Fruit fly (Drosophila melanogaster) whole organism, embryonic: ENCODE results near the gene DCTN6-p27.

Source experiments
- B-H1 ChIP-seq: fragments of 200-800 bp; sonication (Bioruptor generic); IDR thresholded peaks from 3 replicates; pipeline ENCODE4 v1.3.6; 2022; ENCODE audit warnings: missing biosample characterization, missing genetic modification characterization
- BtbVII ChIP-seq: fragments of 200-800 bp; sonication (Bioruptor generic); optimal IDR thresholded peaks from 3 replicates; lab custom pipeline; 2017; ENCODE audit warnings: missing biosample characterization, mild to moderate bottlenecking, missing genetic modification characterization
- CG11093 ChIP-seq: fragments of 200-800 bp; sonication (Bioruptor generic); IDR thresholded peaks from 3 replicates; pipeline ENCODE4 v1.3.6; 2022; ENCODE audit warnings: missing biosample characterization, missing genetic modification characterization
- CG13123 ChIP-seq: fragments of 200-800 bp; sonication (Bioruptor generic); optimal IDR thresholded peaks from 2 replicates; lab custom pipeline; 2016; ENCODE audit warnings: missing biosample characterization, missing genetic modification characterization
- CG13424 ChIP-seq: fragments of 200-800 bp; sonication (Bioruptor generic); optimal IDR thresholded peaks from 2 replicates; lab custom pipeline; 2019; ENCODE audit warnings: missing biosample characterization, mild to moderate bottlenecking, missing genetic modification characterization, moderate library complexity
- CG14667 ChIP-seq: fragments of 200-800 bp; sonication (Bioruptor generic); IDR thresholded peaks from 2 replicates; pipeline ENCODE4 v1.3.6; 2022; ENCODE audit warnings: missing biosample characterization, missing genetic modification characterization
- CG14965 ChIP-seq: fragments of 200-800 bp; sonication (Bioruptor generic); optimal IDR thresholded peaks from 2 replicates; lab custom pipeline; 2016; ENCODE audit warnings: missing biosample characterization, missing genetic modification characterization, borderline replicate concordance
- CG1603 ChIP-seq: fragments of 200-800 bp; sonication (Bioruptor generic); optimal IDR thresholded peaks from 2 replicates; lab custom pipeline; 2019; ENCODE audit warnings: missing biosample characterization, mild to moderate bottlenecking, missing genetic modification characterization, moderate library complexity
- CG17829 ChIP-seq: fragments of 200-800 bp; optimal IDR thresholded peaks from 2 replicates; lab custom pipeline; 2019; ENCODE audit warnings: missing biosample characterization, mild to moderate bottlenecking, missing genetic modification characterization, moderate library complexity
- CG18011 ChIP-seq: fragments of 200-800 bp; sonication (Bioruptor generic); optimal IDR thresholded peaks from 2 replicates; lab custom pipeline; 2017; ENCODE audit warnings: missing biosample characterization, missing genetic modification characterization, mild to moderate bottlenecking, moderate library complexity, missing genotype
- CG18262 ChIP-seq: fragments of 200-800 bp; optimal IDR thresholded peaks from 3 replicates; lab custom pipeline; 2019; ENCODE audit warnings: missing biosample characterization, mild to moderate bottlenecking, missing genetic modification characterization, moderate library complexity
- CG1832 ChIP-seq: fragments of 200-800 bp; sonication (Bioruptor generic); optimal IDR thresholded peaks from 2 replicates; lab custom pipeline; 2017; ENCODE audit warnings: missing biosample characterization, mild to moderate bottlenecking, missing genetic modification characterization, inconsistent platforms
- CG32532 ChIP-seq: fragments of 200-800 bp; sonication (Bioruptor generic); IDR thresholded peaks from 2 replicates; pipeline ENCODE4 v1.3.6; 2022; ENCODE audit warnings: missing biosample characterization, missing genetic modification characterization
- CG32767 ChIP-seq: fragments of 200-800 bp; sonication (Bioruptor generic); IDR thresholded peaks from 2 replicates; pipeline ENCODE4 v1.3.6; 2022; ENCODE audit warnings: missing biosample characterization, missing genetic modification characterization
- CG4282 ChIP-seq: fragments of 200-800 bp; sonication (Bioruptor generic); optimal IDR thresholded peaks from 2 replicates; lab custom pipeline; 2016; ENCODE audit warnings: missing biosample characterization, missing genetic modification characterization
- CG4854 ChIP-seq: fragments of 200-800 bp; sonication (Bioruptor generic); optimal IDR thresholded peaks from 2 replicates; lab custom pipeline; 2016; ENCODE audit warnings: missing biosample characterization, missing genetic modification characterization, inconsistent platforms
- CG7556 ChIP-seq: fragments of 200-800 bp; sonication (Bioruptor generic); optimal IDR thresholded peaks from 2 replicates; lab custom pipeline; 2017; ENCODE audit warnings: missing biosample characterization, mild to moderate bottlenecking, missing genetic modification characterization
- CG7987 ChIP-seq: fragments of 200-800 bp; sonication (Bioruptor generic); optimal IDR thresholded peaks from 2 replicates; lab custom pipeline; 2018; ENCODE audit warnings: missing biosample characterization, mild to moderate bottlenecking, missing genetic modification characterization, moderate library complexity
- CG8765 ChIP-seq: fragments of 200-800 bp; sonication (Bioruptor generic); IDR thresholded peaks from 2 replicates; pipeline ENCODE4 v1.3.6; 2022; ENCODE audit warnings: missing biosample characterization, missing genetic modification characterization
- CkIIα-i1 ChIP-seq: fragments of 200-800 bp; sonication (Bioruptor generic); IDR thresholded peaks from 2 replicates; pipeline ENCODE4 v1.3.6; 2022; ENCODE audit warnings: missing biosample characterization, missing genetic modification characterization
- CrebB ChIP-seq: fragments of 200-800 bp; sonication (Bioruptor generic); optimal IDR thresholded peaks from 3 replicates; lab custom pipeline; 2018; ENCODE audit warnings: missing biosample characterization, mild to moderate bottlenecking, missing genetic modification characterization
- Dref ChIP-seq: fragments of 200-800 bp; sonication (Bioruptor generic); IDR thresholded peaks from 2 replicates; pipeline ENCODE4 v1.3.6; 2022; ENCODE audit warnings: missing biosample characterization, missing genetic modification characterization
- HLH54F ChIP-seq: fragments of 200-800 bp; sonication (Bioruptor generic); optimal IDR thresholded peaks from 3 replicates; lab custom pipeline; 2016; ENCODE audit warnings: missing biosample characterization, missing genetic modification characterization
- HmgZ ChIP-seq: fragments of 200-800 bp; sonication (Bioruptor generic); optimal IDR thresholded peaks from 2 replicates; lab custom pipeline; 2018; ENCODE audit warnings: missing biosample characterization, mild to moderate bottlenecking, missing genetic modification characterization
- Hmr ChIP-seq: fragments of 200-800 bp; sonication (Bioruptor generic); optimal IDR thresholded peaks from 3 replicates; lab custom pipeline; 2017; ENCODE audit warnings: mild to moderate bottlenecking, missing biosample characterization, missing genetic modification reagents, missing genetic modification characterization
- Hr39 ChIP-seq: fragments of >200 bp; optimal IDR thresholded peaks from 2 replicates; lab custom pipeline; 2017
- Lhr ChIP-seq: fragments of 200-800 bp; sonication (Bioruptor generic); optimal IDR thresholded peaks from 3 replicates; lab custom pipeline; 2017; ENCODE audit warnings: mild to moderate bottlenecking, missing biosample characterization, missing genetic modification reagents, missing genetic modification characterization
- MBD-R2 ChIP-seq: fragments of 200-800 bp; sonication (Bioruptor generic); IDR thresholded peaks from 2 replicates; pipeline ENCODE4 v1.3.6; 2022; ENCODE audit warnings: missing biosample characterization, missing genetic modification characterization
- PHDP ChIP-seq: fragments of 200-800 bp; sonication (Bioruptor generic); optimal IDR thresholded peaks from 3 replicates; lab custom pipeline; 2018; ENCODE audit warnings: missing biosample characterization, mild to moderate bottlenecking, missing genetic modification characterization, moderate library complexity
- Stat92E ChIP-seq, 3 experiments: fragments of >200 bp in 2 of 3; fragments of 200-800 bp in 1 of 3; sonication (Bioruptor generic) in 1 of 3; optimal IDR thresholded peaks; 2 replicates each; lab custom pipeline; 2017 to 2019; ENCODE audit warnings: missing biosample characterization in 3 of 3, missing genetic modification characterization in 3 of 3, mild to moderate bottlenecking in 1 of 3, moderate library complexity in 1 of 3
- amos ChIP-seq: fragments of 200-800 bp; sonication (Bioruptor generic); IDR thresholded peaks from 2 replicates; pipeline ENCODE4 v1.3.6; 2022; ENCODE audit warnings: missing biosample characterization, missing genetic modification characterization; ENCODE audit not compliant: partially characterized antibody
- ap ChIP-seq: fragments of 200-800 bp; sonication (Bioruptor generic); IDR thresholded peaks from 2 replicates; pipeline ENCODE4 v1.3.6; 2022; ENCODE audit warnings: missing biosample characterization, missing genetic modification characterization
- dmrt11E ChIP-seq: fragments of 200-800 bp; sonication (Bioruptor generic); optimal IDR thresholded peaks from 3 replicates; lab custom pipeline; 2018; ENCODE audit warnings: missing biosample characterization, mild to moderate bottlenecking, missing genetic modification characterization, moderate library complexity
- ftz-f1 ChIP-seq: fragments of 200-800 bp; sonication (Bioruptor generic); optimal IDR thresholded peaks from 2 replicates; lab custom pipeline; 2016; ENCODE audit warnings: missing biosample characterization, missing genetic modification characterization
- gro ChIP-seq: fragments of 200-800 bp; sonication (Bioruptor generic); optimal IDR thresholded peaks from 2 replicates; lab custom pipeline; 2016; ENCODE audit warnings: missing biosample characterization, missing genetic modification characterization
- gt ChIP-seq: fragments of 200-800 bp; sonication (Bioruptor generic); IDR thresholded peaks from 2 replicates; pipeline ENCODE4 v1.3.6; 2022; ENCODE audit warnings: missing biosample characterization, missing genetic modification characterization
- lilli ChIP-seq: fragments of 200-800 bp; sonication (Bioruptor generic); optimal IDR thresholded peaks from 3 replicates; lab custom pipeline; 2016; ENCODE audit warnings: missing biosample characterization, missing genetic modification characterization
- lola ChIP-seq, 3 experiments: fragments of >200 bp in 2 of 3; fragments of 200-800 bp in 1 of 3; sonication (Bioruptor generic) in 1 of 3; optimal IDR thresholded peaks; 2 replicates each; lab custom pipeline; 2017 to 2019; ENCODE audit warnings: missing biosample characterization in 3 of 3, missing genetic modification characterization in 3 of 3, mild to moderate bottlenecking in 1 of 3, moderate library complexity in 1 of 3
- luna ChIP-seq: fragments of 200-800 bp; sonication (Bioruptor generic); optimal IDR thresholded peaks from 2 replicates; lab custom pipeline; 2016; ENCODE audit warnings: missing biosample characterization, missing genetic modification characterization
- maf-S ChIP-seq: fragments of 200-800 bp; sonication (Bioruptor generic); optimal IDR thresholded peaks from 2 replicates; lab custom pipeline; 2016; ENCODE audit warnings: missing biosample characterization, missing genetic modification characterization
- prd ChIP-seq, 3 experiments: fragments of >200 bp in 2 of 3; fragments of 200-800 bp in 1 of 3; sonication (Bioruptor generic) in 1 of 3; optimal IDR thresholded peaks in 2 of 3; IDR thresholded peaks in 1 of 3; 2 replicates in 2 of 3; 3 replicates in 1 of 3; pipeline versions ENCODE4 v1.3.6 to Lab custom; 2017 to 2022; ENCODE audit warnings: missing biosample characterization in 1 of 3, missing genetic modification characterization in 1 of 3
- pros ChIP-seq: fragments of 200-800 bp; sonication (Bioruptor generic); optimal IDR thresholded peaks from 3 replicates; lab custom pipeline; 2019; ENCODE audit warnings: missing biosample characterization, mild to moderate bottlenecking, missing genetic modification characterization, moderate library complexity
- psq ChIP-seq: fragments of 200-800 bp; sonication (Bioruptor generic); optimal IDR thresholded peaks from 2 replicates; lab custom pipeline; 2017; ENCODE audit warnings: missing biosample characterization, missing genetic modification characterization
- pzg ChIP-seq: fragments of 200-800 bp; sonication (Bioruptor generic); optimal IDR thresholded peaks from 3 replicates; lab custom pipeline; 2018; ENCODE audit warnings: missing biosample characterization, mild to moderate bottlenecking, missing genetic modification characterization, moderate library complexity
- ranshi ChIP-seq: fragments of 200-800 bp; sonication (Bioruptor generic); IDR thresholded peaks from 2 replicates; pipeline ENCODE4 v1.3.6; 2022; ENCODE audit warnings: missing biosample characterization, missing genetic modification characterization
- ro ChIP-seq: fragments of 200-800 bp; sonication (Bioruptor generic); IDR thresholded peaks from 2 replicates; pipeline ENCODE4 v1.3.6; 2022; ENCODE audit warnings: missing biosample characterization, missing genetic modification characterization
- shn ChIP-seq: fragments of 200-800 bp; sonication (Bioruptor generic); optimal IDR thresholded peaks from 3 replicates; lab custom pipeline; 2016; ENCODE audit warnings: missing biosample characterization, missing genetic modification characterization
- tgo ChIP-seq: fragments of 200-800 bp; sonication (Bioruptor generic); IDR thresholded peaks from 3 replicates; pipeline ENCODE4 v1.3.6; 2022; ENCODE audit warnings: missing biosample characterization, missing genetic modification characterization

Gene DCTN6-p27

DNA sequence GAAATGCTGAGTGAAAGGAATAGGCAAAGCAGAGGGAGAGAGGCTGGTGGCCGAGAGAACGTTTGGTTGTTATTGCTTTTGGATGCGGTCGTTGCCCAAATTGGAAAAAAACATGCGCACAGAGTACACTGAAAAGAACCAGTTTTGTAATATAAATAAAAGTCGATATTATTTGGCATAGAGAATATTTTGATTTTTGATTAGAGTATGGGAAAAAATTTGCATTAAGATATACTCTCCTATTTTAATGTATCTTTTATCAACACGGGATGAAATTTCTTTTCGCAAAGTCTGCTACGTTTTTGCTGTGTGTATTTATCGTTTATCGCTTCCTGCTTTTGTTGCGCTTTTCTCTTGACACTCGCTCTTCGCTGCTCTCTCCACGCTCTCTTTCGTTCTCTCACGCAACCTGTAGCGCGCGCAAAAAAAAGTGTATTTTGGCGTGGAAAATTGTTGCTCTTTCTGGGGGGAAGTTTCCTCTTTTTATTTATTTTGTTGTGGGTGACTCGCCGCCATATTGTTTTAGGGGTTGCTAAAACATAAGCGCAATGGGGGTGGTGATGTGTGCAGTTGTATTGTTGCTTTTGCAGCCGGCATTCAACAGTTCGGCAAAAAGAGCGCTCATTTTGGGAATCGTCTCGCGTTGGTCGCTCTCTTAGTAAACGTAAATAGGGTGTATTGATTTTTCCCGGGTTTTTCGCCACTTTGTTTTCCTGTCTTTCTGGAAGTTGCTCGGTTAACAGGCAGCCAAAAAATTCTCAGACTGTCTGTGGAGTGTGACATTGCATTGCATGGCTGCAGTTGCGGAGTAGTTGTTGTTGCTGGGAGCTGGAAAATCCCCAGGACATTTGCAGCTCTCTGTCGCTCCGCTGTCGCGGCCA lies 33.0 kb downstream of the DCTN6-p27 start (continued):
- TF ChIP-seq gt (GFP tag; lab: Robert Waterston, UW), result peak; percentile 91
- TF ChIP-seq MBD-R2 (GFP tag; lab: Robert Waterston, UW), result peak; percentile 78; the same call in 1 of the 2 replicates
- peak; percentile 82 for TF ChIP-seq HLH54F (GFP tag; lab: Kevin White, UChicago)
- TF ChIP-seq luna (GFP tag; lab: Kevin White, UChicago), result peak; percentile 96
- peak; percentile 93 for TF ChIP-seq CG13123 (GFP tag; lab: Kevin White, UChicago)
- peak; percentile 91 for TF ChIP-seq CG4854 (GFP tag; lab: Kevin White, UChicago)
- TF ChIP-seq ro (GFP tag; lab: Robert Waterston, UW), result peak; percentile 92
- TF ChIP-seq CkIIα-i1 (GFP tag; lab: Robert Waterston, UW), result peak; percentile 74
- peak; percentile 57 for TF ChIP-seq pros
- peak; percentile 85 for TF ChIP-seq Lhr (GFP tag; lab: Kevin White, UChicago)
- no peak; the same call in 1 of the 2 replicates for TF ChIP-seq Dref (GFP tag; lab: Robert Waterston, UW)
- TF ChIP-seq CG11093 (GFP tag; lab: Robert Waterston, UW), result peak; percentile 95
- TF ChIP-seq CrebB (tag; lab: Kevin White, UChicago), result peak; percentile 94
- peak; percentile 96 for TF ChIP-seq CG7556 (GFP tag; lab: Kevin White, UChicago)
- TF ChIP-seq CG1832, result no peak
- peak; percentile 96 for TF ChIP-seq CG32767 (GFP tag; lab: Robert Waterston, UW)
- TF ChIP-seq CG17829 (tag; lab: Kevin White, UChicago), result peak; percentile 98
- peak; percentile 97 for TF ChIP-seq CG13424
- peak; percentile 82 for TF ChIP-seq shn (GFP tag; lab: Kevin White, UChicago)
- peak; percentile 97 for TF ChIP-seq ranshi (GFP tag; lab: Robert Waterston, UW)
- peak; percentile 86 for TF ChIP-seq psq (GFP tag; lab: Kevin White, UChicago)
- no peak for TF ChIP-seq amos (GFP tag; lab: Robert Waterston, UW)
- TF ChIP-seq CG18262 (tag; lab: Kevin White, UChicago), result peak; percentile 98
- TF ChIP-seq CG8765 (GFP tag; lab: Robert Waterston, UW), result peak; percentile 92
- TF ChIP-seq CG18011 (GFP tag; lab: Kevin White, UChicago), result peak; percentile 85
- peak; percentile 95 for TF ChIP-seq maf-S (GFP tag; lab: Kevin White, UChicago)
- TF ChIP-seq prd (optimal IDR thresholded peaks at IDR 0.05; lab: Kevin White, UChicago), result no peak
- peak; percentile 99 for TF ChIP-seq prd (GFP tag; IDR thresholded peaks at IDR 0.05; lab: Robert Waterston, UW)
- TF ChIP-seq CG1603 (tag; lab: Kevin White, UChicago), result peak; percentile 94
- peak; percentile 78 for TF ChIP-seq CG4282 (GFP tag; lab: Kevin White, UChicago)
- TF ChIP-seq tgo (GFP tag; lab: Robert Waterston, UW), result peak; percentile 97
- TF ChIP-seq CG32532 (GFP tag; lab: Robert Waterston, UW), result peak; percentile 98
- peak; percentile 92 for TF ChIP-seq gro (GFP tag; lab: Kevin White, UChicago)
- TF ChIP-seq lilli (GFP tag; lab: Kevin White, UChicago), result peak; percentile 96
- TF ChIP-seq lola (GFP tag; optimal IDR thresholded peaks at IDR 0.05; lab: Kevin White, UChicago), result peak in 1 of 3 experiments; percentile 94
- TF ChIP-seq ftz-f1, result peak; percentile 56
- TF ChIP-seq CG14965, result peak; percentile 67
- peak; percentile 11 for TF ChIP-seq pzg (GFP tag; lab: Kevin White, UChicago)
- peak; percentile 97 for TF ChIP-seq CG14667 (GFP tag; lab: Robert Waterston, UW)
- TF ChIP-seq BtbVII (GFP tag; lab: Kevin White, UChicago), result peak; percentile 97
- TF ChIP-seq ap (GFP tag; lab: Robert Waterston, UW), result peak; percentile 95
- TF ChIP-seq B-H1 (GFP tag; lab: Robert Waterston, UW), result peak; percentile 97
- peak; percentile 97 for TF ChIP-seq PHDP
- peak; percentile 97 for TF ChIP-seq Hmr (GFP tag; lab: Kevin White, UChicago)
- peak; percentile 86 for TF ChIP-seq CG7987 (GFP tag; lab: Kevin White, UChicago)
- no peak for TF ChIP-seq Hr39
- TF ChIP-seq Stat92E (GFP tag; optimal IDR thresholded peaks at IDR 0.05; lab: Kevin White, UChicago), result peak in 1 of 3 experiments; percentile 92
- TF ChIP-seq dmrt11E (tag; lab: Kevin White, UChicago), result peak; percentile 89
- TF ChIP-seq HmgZ (tag; lab: Kevin White, UChicago), result peak; percentile 97
